Worm (Caenorhabditis elegans) whole organism, early embryonic: ENCODE results near the gene F44E5.15.

Source experiments
- B0310.2 ChIP-seq: sonication (generic microtip); optimal IDR thresholded peaks from 2 replicates; lab custom pipeline; 2016; ENCODE audit warnings: mild to moderate bottlenecking, missing genetic modification characterization, missing compliant biosample characterization
- ama-1 ChIP-seq: fragments of 150-350 bp; optimal IDR thresholded peaks from 2 replicates; lab custom pipeline; 2014
- ceh-13 ChIP-seq: fragments of 200-800 bp; sonication (Bioruptor generic); optimal IDR thresholded peaks from 2 replicates; lab custom pipeline; 2018; ENCODE audit warnings: mild to moderate bottlenecking, missing genetic modification characterization, missing compliant biosample characterization
- hmbx-1 ChIP-seq: sonication (generic microtip); optimal IDR thresholded peaks from 2 replicates; lab custom pipeline; 2016; ENCODE audit warnings: mild to moderate bottlenecking, missing genetic modification characterization, missing compliant biosample characterization
- hnd-1 ChIP-seq: sonication (generic microtip); optimal IDR thresholded peaks from 2 replicates; lab custom pipeline; 2016; ENCODE audit warnings: missing genetic modification characterization, missing compliant biosample characterization
- sea-1 ChIP-seq: fragments of 200-800 bp; sonication (Bioruptor generic); conservative IDR thresholded peaks from 2 replicates; pipeline ENCODE4 v1.3.6; 2022; ENCODE audit warnings: missing genetic modification characterization, missing compliant biosample characterization
- tbx-11 ChIP-seq: fragments of 200-800 bp; sonication (Bioruptor generic); IDR thresholded peaks from 2 replicates; pipeline ENCODE4 v1.3.6; 2022; ENCODE audit warnings: missing genetic modification characterization, missing compliant biosample characterization
- tra-4 ChIP-seq: sonication (generic microtip); optimal IDR thresholded peaks from 2 replicates; lab custom pipeline; 2017; ENCODE audit warnings: missing genetic modification characterization, missing compliant biosample characterization

DNA sequence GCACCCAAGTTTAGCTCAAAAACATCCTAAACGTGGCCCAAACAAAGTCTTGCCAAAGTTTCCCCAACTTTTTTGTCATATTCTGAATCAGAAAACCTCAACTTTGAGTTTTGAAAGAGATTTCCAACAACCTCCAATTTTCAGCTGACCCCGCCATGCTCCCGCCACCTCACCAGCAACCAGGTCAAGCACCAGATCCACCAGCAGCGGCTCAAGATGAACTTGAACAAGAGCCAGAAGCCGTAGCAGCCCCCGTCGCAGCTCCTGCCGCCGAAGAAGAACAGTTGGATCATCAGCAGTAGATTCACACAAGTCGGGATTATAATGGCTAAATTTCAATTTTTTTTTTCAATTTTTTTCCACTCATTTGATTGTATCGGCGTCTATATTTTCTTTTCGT, 38.8 kb downstream of the F44E5.15 start:
- TF ChIP-seq hmbx-1 (no peak), sea-1 (GFP tag; lab: Robert Waterston, UW) (no peak), ama-1 (lab: Kevin White, UChicago) (no peak), ceh-13 (GFP tag; lab: Kevin White, UChicago) (no peak), tra-4 (tag; lab: Kevin White, UChicago) (no peak), hnd-1 (tag; lab: Kevin White, UChicago) (no peak), B0310.2 (tag; lab: Kevin White, UChicago) (no peak), tbx-11 (GFP tag; lab: Robert Waterston, UW) (no peak)
